Worm (Caenorhabditis elegans) whole organism, late embryonic: ENCODE results near the gene stau-1.

Source experiments
- C08G9.2 ChIP-seq: sonication (generic microtip); optimal IDR thresholded peaks from 2 replicates; lab custom pipeline; 2016; ENCODE audit warnings: mild to moderate bottlenecking, missing genetic modification characterization, moderate library complexity, missing compliant biosample characterization
- K02D7.2 ChIP-seq: sonication (generic microtip); optimal IDR thresholded peaks from 2 replicates; lab custom pipeline; 2017; ENCODE audit warnings: mild to moderate bottlenecking, missing genetic modification characterization, missing compliant biosample characterization
- ceh-18 ChIP-seq: sonication (generic microtip); optimal IDR thresholded peaks from 2 replicates; lab custom pipeline; 2016; ENCODE audit warnings: missing genetic modification characterization, missing compliant biosample characterization
- ceh-2 ChIP-seq: sonication (generic microtip); optimal IDR thresholded peaks from 2 replicates; lab custom pipeline; 2016; ENCODE audit warnings: missing genotype, missing genetic modification characterization, missing compliant biosample characterization
- ceh-24 ChIP-seq: sonication (generic microtip); optimal IDR thresholded peaks from 2 replicates; lab custom pipeline; 2016; ENCODE audit warnings: mild to moderate bottlenecking, missing genetic modification characterization, missing compliant biosample characterization
- ceh-31 ChIP-seq: sonication (generic microtip); optimal IDR thresholded peaks from 2 replicates; lab custom pipeline; 2016; ENCODE audit warnings: missing genetic modification characterization, missing compliant biosample characterization
- ceh-34 ChIP-seq: sonication (generic microtip); optimal IDR thresholded peaks from 2 replicates; lab custom pipeline; 2016; ENCODE audit warnings: mild to moderate bottlenecking, missing genetic modification characterization, missing compliant biosample characterization
- ceh-48 ChIP-seq: sonication (generic microtip); optimal IDR thresholded peaks from 2 replicates; lab custom pipeline; 2016; ENCODE audit warnings: missing genetic modification characterization, inconsistent platforms, missing compliant biosample characterization
- dmd-4 ChIP-seq: sonication (generic microtip); optimal IDR thresholded peaks from 2 replicates; lab custom pipeline; 2016; ENCODE audit warnings: borderline replicate concordance, missing genetic modification characterization, missing compliant biosample characterization
- elt-4 ChIP-seq: sonication (generic microtip); optimal IDR thresholded peaks from 2 replicates; lab custom pipeline; 2016; ENCODE audit warnings: missing genetic modification characterization, missing compliant biosample characterization
- eyg-1 ChIP-seq: sonication (generic microtip); optimal IDR thresholded peaks from 2 replicates; lab custom pipeline; 2016; ENCODE audit warnings: missing genotype, missing genetic modification characterization, missing compliant biosample characterization
- hlh-15 ChIP-seq: sonication (generic microtip); optimal IDR thresholded peaks from 2 replicates; lab custom pipeline; 2016; ENCODE audit warnings: missing genetic modification characterization, missing compliant biosample characterization
- hlh-6 ChIP-seq: sonication (generic microtip); optimal IDR thresholded peaks from 2 replicates; lab custom pipeline; 2016; ENCODE audit warnings: missing genotype, missing genetic modification characterization, missing compliant biosample characterization
- lim-6 ChIP-seq: sonication (generic microtip); optimal IDR thresholded peaks from 2 replicates; lab custom pipeline; 2016; ENCODE audit warnings: missing genetic modification characterization, missing compliant biosample characterization
- lin-11 ChIP-seq: fragments of 200-800 bp; sonication (Bioruptor generic); optimal IDR thresholded peaks from 2 replicates; lab custom pipeline; 2018; ENCODE audit warnings: mild to moderate bottlenecking, missing genetic modification characterization, missing compliant biosample characterization
- mec-3 ChIP-seq: sonication (generic microtip); optimal IDR thresholded peaks from 2 replicates; lab custom pipeline; 2016; ENCODE audit warnings: borderline replicate concordance, missing genetic modification characterization, missing compliant biosample characterization
- nfya-1 ChIP-seq: sonication (generic microtip); optimal IDR thresholded peaks from 2 replicates; lab custom pipeline; 2017; ENCODE audit warnings: missing genetic modification characterization, mild to moderate bottlenecking, missing compliant biosample characterization, antibody characterized with exemption, moderate library complexity
- npax-4 ChIP-seq: sonication (generic microtip); optimal IDR thresholded peaks from 2 replicates; lab custom pipeline; 2016; ENCODE audit warnings: missing genetic modification characterization, missing compliant biosample characterization
- pat-9 ChIP-seq: fragments of 200-800 bp; sonication (Bioruptor generic); optimal IDR thresholded peaks from 2 replicates; lab custom pipeline; 2018; ENCODE audit warnings: mild to moderate bottlenecking, missing genetic modification characterization, moderate library complexity, missing compliant biosample characterization
- pha-4 ChIP-seq: fragments of 150-350 bp; optimal IDR thresholded peaks from 2 replicates; lab custom pipeline; 2018; ENCODE audit warnings: missing biosample characterization, missing genetic modification reagents, missing genetic modification characterization
- pqm-1 ChIP-seq: sonication (generic microtip); optimal IDR thresholded peaks from 2 replicates; lab custom pipeline; 2016; ENCODE audit warnings: missing genetic modification characterization, missing compliant biosample characterization
- pros-1 ChIP-seq: fragments of 150-350 bp; optimal IDR thresholded peaks from 2 replicates; lab custom pipeline; 2014; ENCODE audit warnings: missing biosample characterization, missing genetic modification reagents, missing genetic modification characterization
- rnt-1 ChIP-seq: sonication (generic microtip); optimal IDR thresholded peaks from 2 replicates; lab custom pipeline; 2016; ENCODE audit warnings: missing genetic modification characterization, missing compliant biosample characterization
- sdc-2 ChIP-seq: sonication (generic microtip); optimal IDR thresholded peaks from 2 replicates; lab custom pipeline; 2016; ENCODE audit warnings: missing genotype, missing genetic modification characterization, missing compliant biosample characterization
- sox-2 ChIP-seq: fragments of 200-800 bp; sonication (Bioruptor generic); IDR thresholded peaks from 2 replicates; pipeline ENCODE4 v1.3.6; 2022; ENCODE audit warnings: missing genetic modification reagents, missing genetic modification characterization, missing compliant biosample characterization
- syd-9 ChIP-seq: sonication (generic microtip); optimal IDR thresholded peaks from 2 replicates; lab custom pipeline; 2016; ENCODE audit warnings: mild to moderate bottlenecking, missing genetic modification characterization, moderate library complexity, missing compliant biosample characterization
- tbx-2 ChIP-seq: sonication (generic microtip); optimal IDR thresholded peaks from 2 replicates; lab custom pipeline; 2016; ENCODE audit warnings: missing genetic modification characterization, missing compliant biosample characterization
- tbx-7 ChIP-seq: sonication (generic microtip); optimal IDR thresholded peaks from 2 replicates; lab custom pipeline; 2016; ENCODE audit warnings: missing genotype, missing genetic modification characterization, missing compliant biosample characterization
- ttx-3 ChIP-seq: sonication (generic microtip); optimal IDR thresholded peaks from 2 replicates; lab custom pipeline; 2016; ENCODE audit warnings: missing genetic modification reagents, missing genetic modification characterization, missing compliant biosample characterization
- unc-3 ChIP-seq, 2 experiments: fragments of 200-800 bp in 1 of 2; sonication (Bioruptor generic) in 1 of 2; sonication (generic microtip) in 1 of 2; conservative IDR thresholded peaks in 1 of 2; optimal IDR thresholded peaks in 1 of 2; 2 replicates each; pipeline versions ENCODE4 v1.3.6 to Lab custom; 2016 to 2022; ENCODE audit warnings: missing compliant biosample characterization in 2 of 2, missing genetic modification characterization in 2 of 2, missing genetic modification reagents in 1 of 2
- unc-42 ChIP-seq: sonication (generic microtip); optimal IDR thresholded peaks from 2 replicates; lab custom pipeline; 2016; ENCODE audit warnings: missing genotype, missing genetic modification characterization, missing compliant biosample characterization
- unc-55 ChIP-seq: sonication (generic microtip); optimal IDR thresholded peaks from 2 replicates; lab custom pipeline; 2017; ENCODE audit warnings: missing biosample characterization, missing genetic modification reagents, missing genetic modification characterization
- unc-86 ChIP-seq: sonication (generic microtip); optimal IDR thresholded peaks from 2 replicates; lab custom pipeline; 2016; ENCODE audit warnings: missing genetic modification characterization, missing compliant biosample characterization
- ztf-16 ChIP-seq: sonication (generic microtip); optimal IDR thresholded peaks from 2 replicates; lab custom pipeline; 2017; ENCODE audit warnings: missing genetic modification characterization, missing compliant biosample characterization

stau-1 gene

DNA sequence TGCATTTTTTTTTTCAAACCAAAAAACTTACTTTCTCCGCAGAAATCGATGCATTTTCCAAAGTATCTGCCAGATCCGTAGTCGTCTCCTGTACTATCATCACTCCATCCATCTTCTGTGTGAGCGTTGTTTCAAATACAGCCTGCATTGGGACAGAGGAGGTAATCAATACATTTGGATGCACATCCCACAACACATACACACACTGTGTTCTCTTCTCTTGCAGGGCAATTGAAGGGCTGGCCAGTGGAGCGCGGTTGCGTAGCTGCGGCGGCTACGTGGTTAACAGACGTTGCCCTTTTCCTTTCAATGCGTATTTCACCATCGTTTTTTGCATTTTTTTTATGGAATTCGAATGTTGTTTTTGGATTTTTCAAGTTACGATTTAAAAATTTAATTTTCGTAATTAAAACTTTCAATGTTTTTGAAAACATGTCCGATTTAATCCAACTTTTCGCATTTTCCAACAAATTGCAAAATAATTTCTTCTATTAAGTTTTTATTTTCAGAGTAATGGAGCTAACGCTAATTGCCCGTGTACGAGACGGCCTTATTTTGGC lies at the start of gene stau-1, which contains the start of gene sec-22:
Gene stau-1 (minus strand): TSS at position 248 of the 560 bp plus-strand sequence.
Gene sec-22 (plus strand): TSS at position 510 of the 560 bp plus-strand sequence.
- TF ChIP-seq pqm-1 (tag; lab: Kevin White, UChicago) = no peak
- TF ChIP-seq unc-86 (tag; lab: Kevin White, UChicago) = no peak
- no peak for TF ChIP-seq eyg-1 (tag; lab: Kevin White, UChicago)
- TF ChIP-seq npax-4 (tag; lab: Kevin White, UChicago) = no peak
- TF ChIP-seq sox-2 = no peak; the same call in 1 of the 2 replicates
- no peak for TF ChIP-seq ttx-3
- TF ChIP-seq tbx-2 (tag; lab: Kevin White, UChicago) = peak; percentile 15
- no peak for TF ChIP-seq K02D7.2
- TF ChIP-seq ceh-48 (tag; lab: Kevin White, UChicago) = peak; percentile 76
- TF ChIP-seq lim-6 (tag; lab: Kevin White, UChicago) = no peak
- peak; percentile 60 for TF ChIP-seq ceh-31 (tag; lab: Kevin White, UChicago)
- peak; percentile 1 for TF ChIP-seq nfya-1 (tag; lab: Kevin White, UChicago)
- TF ChIP-seq sdc-2 (tag; lab: Kevin White, UChicago) = peak; percentile 51
- TF ChIP-seq unc-42 = peak; percentile 25
- no peak for TF ChIP-seq dmd-4 (tag; lab: Kevin White, UChicago)

DNA sequence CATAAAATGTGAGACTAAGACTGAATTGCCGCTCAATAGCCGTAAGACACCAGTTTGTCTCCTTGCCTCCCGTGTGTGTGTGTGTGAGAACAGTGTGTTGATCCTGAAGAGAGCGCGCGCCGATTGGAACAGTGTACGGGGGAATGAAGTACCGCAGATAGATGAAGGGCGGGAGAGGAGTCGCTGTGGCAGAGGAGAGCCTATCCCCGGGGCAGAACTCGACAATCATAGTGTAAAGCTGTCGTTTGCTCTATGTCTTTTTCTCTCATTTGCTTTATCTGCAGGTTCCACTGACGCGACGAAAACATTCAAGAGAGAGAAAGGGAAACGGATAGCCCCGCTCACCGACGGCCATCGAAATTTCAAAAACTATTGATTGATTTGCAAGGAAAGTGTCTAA lies 46.8 kb upstream of the stau-1 start:
- TF ChIP-seq nfya-1 (tag; lab: Kevin White, UChicago) = peak; percentile 17
- TF ChIP-seq elt-4 = peak; percentile 3
- TF ChIP-seq hlh-6 (tag; lab: Kevin White, UChicago) = peak; percentile 60
- TF ChIP-seq ttx-3 = no peak
- peak; percentile 69 for TF ChIP-seq ceh-18 (tag; lab: Kevin White, UChicago)
- peak; percentile 88 for TF ChIP-seq rnt-1 (tag; lab: Kevin White, UChicago)
- peak; percentile 11 for TF ChIP-seq ceh-34 (tag; lab: Kevin White, UChicago)
- peak; percentile 68 for TF ChIP-seq lim-6 (tag; lab: Kevin White, UChicago)
- TF ChIP-seq npax-4 (tag; lab: Kevin White, UChicago) = no peak
- TF ChIP-seq, all 69 proteins: peak for 7

DNA sequence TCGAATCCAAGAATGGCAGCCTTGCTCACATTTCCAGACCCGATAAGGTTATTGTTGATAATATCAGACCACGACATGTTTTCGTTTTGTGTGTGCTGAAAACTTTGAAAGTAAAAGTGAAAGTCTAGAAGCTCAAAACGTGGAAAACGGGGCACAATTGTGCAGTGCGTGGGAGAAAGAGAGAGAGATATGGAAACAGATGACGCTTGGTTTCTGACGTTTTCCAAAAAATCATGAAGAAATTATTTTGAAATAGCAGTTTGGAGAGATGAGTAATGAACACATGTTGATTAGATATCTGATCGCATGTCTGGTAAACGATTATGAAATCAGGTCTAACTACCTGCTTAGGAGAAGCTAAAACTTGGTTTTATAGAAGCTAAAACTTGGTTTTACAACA lies 45.5 kb upstream of the stau-1 start, which contains the start of gene pfn-3:
Gene pfn-3 (minus strand): TSS at position 101 of the 400 bp plus-strand sequence.
- TF ChIP-seq unc-55 = peak; percentile 23
- no peak for TF ChIP-seq ztf-16 (tag; lab: Kevin White, UChicago)
- no peak for TF ChIP-seq unc-42

DNA sequence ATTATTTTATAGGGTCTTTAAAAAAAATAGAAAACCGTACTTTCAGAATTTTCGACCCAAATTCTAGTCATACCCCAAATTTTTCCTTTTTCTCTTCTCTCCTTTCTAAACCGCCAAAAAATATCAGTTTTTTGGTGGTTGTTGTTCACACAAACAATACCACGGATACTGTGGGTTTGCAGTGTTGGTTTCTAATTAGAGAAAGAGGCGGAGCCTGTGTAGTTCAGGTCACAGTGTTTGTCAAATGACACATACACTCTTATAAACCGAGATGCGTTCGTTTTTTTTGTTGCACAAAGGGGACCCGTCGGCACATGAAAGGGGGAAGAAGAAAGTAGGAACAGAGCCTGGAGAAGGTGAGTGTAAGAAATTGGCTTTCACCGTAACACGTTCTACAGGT lies 37.1 kb upstream of the stau-1 start, which contains the start of gene lim-6:
Gene lim-6 (plus strand): TSS at position 301 of the 400 bp plus-strand sequence.
- TF ChIP-seq mec-3 (tag; lab: Kevin White, UChicago) (no peak), pros-1 (tag; lab: Kevin White, UChicago) (no peak), hlh-15 (tag; lab: Kevin White, UChicago) (no peak), hlh-6 (tag; lab: Kevin White, UChicago) (no peak), syd-9 (no peak), tbx-7 (no peak), unc-3 (GFP tag; conservative IDR thresholded peaks at IDR 0.05; lab: Robert Waterston, UW) (no peak), unc-3 (tag; optimal IDR thresholded peaks at IDR 0.05; lab: Kevin White, UChicago) (no peak), tbx-2 (tag; lab: Kevin White, UChicago) (no peak), npax-4 (tag; lab: Kevin White, UChicago) (no peak), lin-11 (tag; lab: Kevin White, UChicago) (no peak), sdc-2 (tag; lab: Kevin White, UChicago) (no peak), C08G9.2 (tag; lab: Kevin White, UChicago) (no peak), pha-4 (tag; lab: Kevin White, UChicago) (no peak), ceh-2 (no peak), pat-9 (tag; lab: Kevin White, UChicago) (no peak), ceh-24 (tag; lab: Kevin White, UChicago) (no peak), unc-55 (no peak), ceh-48 (tag; lab: Kevin White, UChicago) (no peak), K02D7.2 (no peak)
